Fruit fly (Drosophila melanogaster) whole organism, embryonic: Measurements from ENCODE around the gene CG34287.

Experiments used
- Abd-B ChIP-seq: fragments of 200-800 bp; sonication (Bioruptor generic); optimal IDR thresholded peaks from 2 replicates; lab custom pipeline; 2018; ENCODE audit warnings: missing biosample characterization, mild to moderate bottlenecking, missing genetic modification characterization, moderate library complexity
- Asciz ChIP-seq: fragments of 200-800 bp; sonication (Bioruptor generic); optimal IDR thresholded peaks from 2 replicates; lab custom pipeline; 2017; ENCODE audit warnings: missing biosample characterization, mild to moderate bottlenecking, missing genetic modification characterization, missing genetic modification reagents
- CG12155 ChIP-seq: fragments of 200-800 bp; sonication (Bioruptor generic); optimal IDR thresholded peaks from 3 replicates; lab custom pipeline; 2016; ENCODE audit warnings: missing biosample characterization, missing genetic modification characterization
- CG12236 ChIP-seq: fragments of 200-800 bp; sonication (Bioruptor generic); optimal IDR thresholded peaks from 2 replicates; lab custom pipeline; 2016; ENCODE audit warnings: missing biosample characterization, missing genetic modification characterization
- CG12659 ChIP-seq: fragments of 200-800 bp; sonication (Bioruptor generic); optimal IDR thresholded peaks from 3 replicates; lab custom pipeline; 2017; ENCODE audit warnings: mild to moderate bottlenecking, missing biosample characterization, missing genetic modification reagents, missing genetic modification characterization
- CG12744 ChIP-seq: fragments of 200-800 bp; sonication (Bioruptor generic); optimal IDR thresholded peaks from 2 replicates; lab custom pipeline; 2016; ENCODE audit warnings: missing biosample characterization, missing genetic modification characterization
- CG13287 ChIP-seq: fragments of 200-800 bp; sonication (Bioruptor generic); IDR thresholded peaks from 2 replicates; pipeline ENCODE4 v1.3.6; 2022; ENCODE audit warnings: missing biosample characterization, missing genetic modification characterization; ENCODE audit not compliant: partially characterized antibody
- CG13296 ChIP-seq: fragments of 200-800 bp; sonication (Bioruptor generic); optimal IDR thresholded peaks from 3 replicates; lab custom pipeline; 2018; ENCODE audit warnings: missing biosample characterization, mild to moderate bottlenecking, missing genetic modification characterization
- CG13894 ChIP-seq: fragments of 200-800 bp; sonication (Bioruptor generic); optimal IDR thresholded peaks from 3 replicates; lab custom pipeline; 2018; ENCODE audit warnings: missing biosample characterization, mild to moderate bottlenecking, missing genetic modification characterization, moderate library complexity
- CG1529 ChIP-seq: fragments of 200-800 bp; sonication (Bioruptor generic); optimal IDR thresholded peaks from 3 replicates; lab custom pipeline; 2018; ENCODE audit warnings: missing biosample characterization, missing genetic modification characterization
- CG15601 ChIP-seq: fragments of 200-800 bp; sonication (Bioruptor generic); optimal IDR thresholded peaks from 3 replicates; lab custom pipeline; 2019; ENCODE audit warnings: missing biosample characterization, mild to moderate bottlenecking, missing genetic modification characterization, moderate library complexity
- CG1603 ChIP-seq: fragments of 200-800 bp; sonication (Bioruptor generic); optimal IDR thresholded peaks from 2 replicates; lab custom pipeline; 2019; ENCODE audit warnings: missing biosample characterization, mild to moderate bottlenecking, missing genetic modification characterization, moderate library complexity
- CG1647 ChIP-seq: fragments of 200-800 bp; sonication (Bioruptor generic); optimal IDR thresholded peaks from 3 replicates; lab custom pipeline; 2016; ENCODE audit warnings: missing biosample characterization, missing genetic modification characterization
- CG18262 ChIP-seq: fragments of 200-800 bp; optimal IDR thresholded peaks from 3 replicates; lab custom pipeline; 2019; ENCODE audit warnings: missing biosample characterization, mild to moderate bottlenecking, missing genetic modification characterization, moderate library complexity
- CG2116 ChIP-seq: fragments of 200-800 bp; sonication (Bioruptor generic); optimal IDR thresholded peaks from 3 replicates; lab custom pipeline; 2018; ENCODE audit warnings: missing biosample characterization, mild to moderate bottlenecking, missing genetic modification characterization
- CG2199 ChIP-seq: fragments of 200-800 bp; sonication (Bioruptor generic); IDR thresholded peaks from 3 replicates; pipeline ENCODE4 v1.3.6; 2022; ENCODE audit warnings: missing biosample characterization, missing genetic modification characterization
- CG2678 ChIP-seq: fragments of 200-800 bp; sonication (Bioruptor generic); optimal IDR thresholded peaks from 3 replicates; lab custom pipeline; 2019; ENCODE audit warnings: missing biosample characterization, mild to moderate bottlenecking, missing genetic modification characterization, moderate library complexity
- CG3995 ChIP-seq: fragments of 200-800 bp; sonication (Bioruptor generic); optimal IDR thresholded peaks from 3 replicates; lab custom pipeline; 2016; ENCODE audit warnings: missing biosample characterization, missing genetic modification characterization
- CG6791 ChIP-seq: fragments of 200-800 bp; sonication (Bioruptor generic); IDR thresholded peaks from 3 replicates; pipeline ENCODE4 v1.3.6; 2022; ENCODE audit warnings: missing biosample characterization, missing genetic modification characterization; ENCODE audit not compliant: partially characterized antibody
- CrebB ChIP-seq: fragments of 200-800 bp; sonication (Bioruptor generic); optimal IDR thresholded peaks from 3 replicates; lab custom pipeline; 2018; ENCODE audit warnings: missing biosample characterization, mild to moderate bottlenecking, missing genetic modification characterization
- Dek ChIP-seq: fragments of 200-800 bp; sonication (Bioruptor generic); optimal IDR thresholded peaks from 3 replicates; lab custom pipeline; 2019; ENCODE audit warnings: missing biosample characterization, mild to moderate bottlenecking, missing genetic modification characterization, moderate library complexity
- Dp ChIP-seq: fragments of 200-800 bp; sonication (Bioruptor generic); optimal IDR thresholded peaks from 2 replicates; lab custom pipeline; 2018; ENCODE audit warnings: missing biosample characterization, mild to moderate bottlenecking, missing genetic modification characterization, moderate library complexity
- Ets97D ChIP-seq: fragments of 200-800 bp; sonication (Bioruptor generic); optimal IDR thresholded peaks from 3 replicates; lab custom pipeline; 2016; ENCODE audit warnings: missing biosample characterization, missing genetic modification characterization
- HHEX ChIP-seq: fragments of 200-800 bp; sonication (Bioruptor generic); optimal IDR thresholded peaks from 3 replicates; lab custom pipeline; 2017; ENCODE audit warnings: missing biosample characterization, mild to moderate bottlenecking, missing genetic modification characterization, missing genetic modification reagents
- Pdp1 ChIP-seq, 2 experiments: fragments of 200-800 bp; sonication (Bioruptor generic); optimal IDR thresholded peaks; 3 replicates each; lab custom pipeline; 2016; ENCODE audit warnings: missing biosample characterization in 2 of 2, missing genetic modification characterization in 2 of 2, mild to moderate bottlenecking in 1 of 2, moderate library complexity in 1 of 2
- Spps ChIP-seq: fragments of 200-800 bp; sonication (Bioruptor generic); optimal IDR thresholded peaks from 2 replicates; lab custom pipeline; 2018; ENCODE audit warnings: missing biosample characterization, mild to moderate bottlenecking, missing genetic modification characterization
- ab ChIP-seq: fragments of 200-800 bp; sonication (Bioruptor generic); optimal IDR thresholded peaks from 2 replicates; lab custom pipeline; 2016; ENCODE audit warnings: missing biosample characterization, missing genetic modification characterization
- az2 ChIP-seq: fragments of 200-800 bp; sonication (Bioruptor generic); optimal IDR thresholded peaks from 3 replicates; lab custom pipeline; 2016; ENCODE audit warnings: missing biosample characterization, missing genetic modification characterization
- bab2 ChIP-seq: fragments of 200-800 bp; sonication (Bioruptor generic); optimal IDR thresholded peaks from 2 replicates; lab custom pipeline; 2016; ENCODE audit warnings: missing biosample characterization, missing genetic modification characterization
- bcd ChIP-seq: fragments of 200-800 bp; sonication (Bioruptor generic); optimal IDR thresholded peaks from 2 replicates; lab custom pipeline; 2017; ENCODE audit warnings: missing biosample characterization, mild to moderate bottlenecking, missing genetic modification characterization
- br ChIP-seq: fragments of >200 bp; optimal IDR thresholded peaks from 2 replicates; lab custom pipeline; 2017
- dmrt11E ChIP-seq: fragments of 200-800 bp; sonication (Bioruptor generic); optimal IDR thresholded peaks from 3 replicates; lab custom pipeline; 2018; ENCODE audit warnings: missing biosample characterization, mild to moderate bottlenecking, missing genetic modification characterization, moderate library complexity
- emc ChIP-seq: fragments of 200-800 bp; sonication (Bioruptor generic); optimal IDR thresholded peaks from 2 replicates; lab custom pipeline; 2016; ENCODE audit warnings: missing biosample characterization, missing genetic modification characterization
- ems ChIP-seq: fragments of 200-800 bp; sonication (Bioruptor generic); optimal IDR thresholded peaks from 3 replicates; lab custom pipeline; 2016; ENCODE audit warnings: missing biosample characterization, missing genetic modification characterization
- eve ChIP-seq, 2 experiments: fragments of >200 bp; optimal IDR thresholded peaks; 2 replicates each; lab custom pipeline; 2017; ENCODE audit warnings: missing biosample characterization in 2 of 2, missing genetic modification characterization in 2 of 2
- hkb ChIP-seq, 2 experiments: fragments of 200-800 bp in 1 of 2; fragments of >200 bp in 1 of 2; sonication (Bioruptor generic) in 1 of 2; IDR thresholded peaks in 1 of 2; optimal IDR thresholded peaks in 1 of 2; 2 replicates each; pipeline versions ENCODE4 v1.3.6 to Lab custom; 2017 to 2022; ENCODE audit warnings: missing biosample characterization in 1 of 2, missing genetic modification characterization in 1 of 2
- hth ChIP-seq: fragments of >200 bp; optimal IDR thresholded peaks from 2 replicates; lab custom pipeline; 2017; ENCODE audit warnings: inconsistent platforms
- jumu ChIP-seq: fragments of 200-800 bp; sonication (Bioruptor generic); optimal IDR thresholded peaks from 3 replicates; lab custom pipeline; 2016; ENCODE audit warnings: missing biosample characterization, missing genetic modification characterization
- nerfin-1 ChIP-seq: fragments of 200-800 bp; sonication (Bioruptor generic); optimal IDR thresholded peaks from 3 replicates; lab custom pipeline; 2019; ENCODE audit warnings: missing biosample characterization, mild to moderate bottlenecking, missing genetic modification characterization, moderate library complexity
- oc ChIP-seq: fragments of 200-800 bp; sonication (Bioruptor generic); optimal IDR thresholded peaks from 2 replicates; lab custom pipeline; 2018; ENCODE audit warnings: missing biosample characterization, mild to moderate bottlenecking, missing genetic modification characterization, moderate library complexity
- onecut ChIP-seq: fragments of 200-800 bp; sonication (Bioruptor generic); IDR thresholded peaks from 2 replicates; pipeline ENCODE4 v1.3.6; 2022; ENCODE audit warnings: missing biosample characterization, missing genetic modification characterization
- peb ChIP-seq: fragments of 200-800 bp; sonication (Bioruptor generic); IDR thresholded peaks from 2 replicates; pipeline ENCODE4 v1.3.6; 2022; ENCODE audit warnings: missing biosample characterization, missing genetic modification characterization
- ranshi ChIP-seq: fragments of 200-800 bp; sonication (Bioruptor generic); IDR thresholded peaks from 2 replicates; pipeline ENCODE4 v1.3.6; 2022; ENCODE audit warnings: missing biosample characterization, missing genetic modification characterization
- sd ChIP-seq: fragments of 200-800 bp; sonication (Bioruptor generic); optimal IDR thresholded peaks from 3 replicates; lab custom pipeline; 2018; ENCODE audit warnings: missing biosample characterization, mild to moderate bottlenecking, missing genetic modification characterization, moderate library complexity
- sens ChIP-seq: fragments of 200-800 bp; sonication (Bioruptor generic); peaks from one replicate; lab custom pipeline; 2016; ENCODE audit warnings: missing biosample characterization, missing genetic modification characterization
- so ChIP-seq: fragments of 200-800 bp; sonication (Bioruptor generic); IDR thresholded peaks from 3 replicates; pipeline ENCODE4 v1.3.6; 2022; ENCODE audit warnings: missing biosample characterization, missing genetic modification characterization
- stc ChIP-seq: fragments of 200-800 bp; sonication (Bioruptor generic); IDR thresholded peaks from 2 replicates; pipeline ENCODE4 v1.3.6; 2022; ENCODE audit warnings: missing biosample characterization, missing genetic modification characterization
- tgo ChIP-seq: fragments of 200-800 bp; sonication (Bioruptor generic); IDR thresholded peaks from 3 replicates; pipeline ENCODE4 v1.3.6; 2022; ENCODE audit warnings: missing biosample characterization, missing genetic modification characterization
- tio ChIP-seq: fragments of 200-800 bp; sonication (Bioruptor generic); optimal IDR thresholded peaks from 2 replicates; lab custom pipeline; 2017; ENCODE audit warnings: missing biosample characterization, missing genetic modification characterization, inconsistent platforms
- usp ChIP-seq: fragments of >200 bp; optimal IDR thresholded peaks from 2 replicates; lab custom pipeline; 2017; ENCODE audit warnings: missing biosample characterization, missing genetic modification characterization
- zfh2 ChIP-seq: fragments of 200-800 bp; sonication (Bioruptor generic); optimal IDR thresholded peaks from 2 replicates; lab custom pipeline; 2016; ENCODE audit warnings: missing biosample characterization, missing genetic modification characterization

Gene CG34287

DNA sequence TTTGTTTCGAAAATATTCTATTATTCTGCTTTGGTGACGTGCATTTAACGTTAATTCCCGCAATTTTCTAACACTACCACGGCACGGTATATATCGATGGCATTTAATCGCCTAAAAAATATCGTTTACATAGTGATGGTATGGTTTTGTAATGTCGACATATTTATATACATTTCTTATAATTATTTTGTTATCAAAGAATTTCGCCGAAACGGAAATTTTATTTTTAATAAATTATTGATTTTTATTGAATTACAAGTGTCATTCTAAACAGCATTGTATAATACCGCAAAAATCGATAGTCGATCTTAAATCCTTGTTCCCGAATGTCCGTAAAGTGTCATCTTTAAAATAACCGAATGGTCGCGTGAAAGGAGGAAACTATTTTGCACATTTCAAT is 28.7 kb upstream of the CG34287 start, which contains the start of the genes Sec20 and dgrn (continued):
- TF ChIP-seq CG1603 (peak; percentile 41), usp (GFP tag; lab: Kevin White, UChicago) (no peak), CrebB (tag; lab: Kevin White, UChicago) (peak; percentile 6), Ets97D (peak; percentile 67), br (lab: Kevin White, UChicago) (no peak), CG15601 (tag; lab: Kevin White, UChicago) (peak; percentile 68), Asciz (GFP tag; lab: Kevin White, UChicago) (no peak), hkb (optimal IDR thresholded peaks at IDR 0.05; lab: Kevin White, UChicago) (no peak), hkb (GFP tag; IDR thresholded peaks at IDR 0.05; lab: Robert Waterston, UW) (peak; percentile 46; the same call in 1 of the 2 replicates), CG1529 (no peak), peb (GFP tag; lab: Robert Waterston, UW) (no peak), stc (GFP tag; lab: Robert Waterston, UW) (peak; percentile 43; the same call in 1 of the 2 replicates), CG2116 (GFP tag; lab: Kevin White, UChicago) (peak; percentile 81), sens (GFP tag; lab: Kevin White, UChicago) (peak; percentile 86), CG1647 (peak; percentile 67), ab (no peak), HHEX (peak; percentile 7), so (GFP tag; lab: Robert Waterston, UW) (no peak; the same call in 2 of the 3 replicates), Dp (GFP tag; lab: Kevin White, UChicago) (peak; percentile 49), bab2 (peak; percentile 21), jumu (GFP tag; lab: Kevin White, UChicago) (peak; percentile 23), tio (no peak), az2 (GFP tag; lab: Kevin White, UChicago) (peak; percentile 70), Spps (peak; percentile 36), bcd (peak; percentile 62), nerfin-1 (peak; percentile 60), Abd-B (GFP tag; lab: Kevin White, UChicago) (peak; percentile 60), CG2678 (tag; lab: Kevin White, UChicago) (no peak), sd (peak; percentile 75), Pdp1 (GFP tag; optimal IDR thresholded peaks at IDR 0.05; lab: Kevin White, UChicago) (peak; percentile 20 to 87), CG12744 (GFP tag; lab: Kevin White, UChicago) (no peak), onecut (GFP tag; lab: Robert Waterston, UW) (peak; percentile 41), CG12155 (GFP tag; lab: Kevin White, UChicago) (peak; percentile 75), dmrt11E (peak; percentile 75), eve (GFP tag; optimal IDR thresholded peaks at IDR 0.05; lab: Kevin White, UChicago) (no peak), CG18262 (tag; lab: Kevin White, UChicago) (peak; percentile 72), ranshi (GFP tag; lab: Robert Waterston, UW) (0 out of 2 replicates have a peak, but pooled peaks have one; percentile 21), CG12236 (GFP tag; lab: Kevin White, UChicago) (no peak), ems (GFP tag; lab: Kevin White, UChicago) (peak; percentile 59), CG6791 (GFP tag; lab: Robert Waterston, UW) (peak; percentile 92), CG13296 (peak; percentile 38), tgo (GFP tag; lab: Robert Waterston, UW) (peak; percentile 51), CG3995 (GFP tag; lab: Kevin White, UChicago) (peak; percentile 61), zfh2 (GFP tag; lab: Kevin White, UChicago) (peak; percentile 55), Dek (tag; lab: Kevin White, UChicago) (peak; percentile 62), CG13894 (peak; percentile 58), CG12659 (peak; percentile 82), hth (lab: Kevin White, UChicago) (no peak), oc (tag; lab: Kevin White, UChicago) (peak; percentile 26), CG13287 (GFP tag; lab: Robert Waterston, UW) (peak; percentile 95), CG2199 (GFP tag; lab: Robert Waterston, UW) (0 out of 3 replicates have a peak, but pooled peaks have one; percentile 28), emc (GFP tag; lab: Kevin White, UChicago) (no peak)
